Worm (Caenorhabditis elegans): Measurements from ENCODE around the gene gpd-1.

DNA sequence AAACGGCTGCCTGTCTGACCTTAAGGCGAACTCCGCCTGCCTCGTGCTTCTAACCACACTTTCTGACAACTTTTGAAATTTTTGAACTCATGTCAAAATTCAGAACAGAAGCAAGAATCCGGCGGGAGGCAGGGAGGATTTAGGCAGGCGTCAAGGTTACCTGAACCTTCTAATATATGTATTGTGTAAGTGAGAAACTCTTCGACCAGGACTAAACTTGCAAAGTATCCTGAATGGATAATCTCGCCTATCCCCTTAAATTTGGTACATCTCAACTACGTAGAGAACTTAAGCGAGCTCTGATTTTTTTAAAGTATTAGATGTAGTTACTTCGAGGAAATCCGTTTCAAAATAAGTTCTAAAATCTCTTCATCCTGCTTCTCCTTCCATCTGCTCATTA, 17.1 kb downstream of the gpd-1 start, which contains the start of gene E04D5.5:
- TF ChIP-seq pax-1 (tag; optimal IDR thresholded peaks at IDR 0.05) = no peak
- no peak for TF ChIP-seq lin-11 (tag; optimal IDR thresholded peaks at IDR 0.05)
- TF ChIP-seq ets-4 (tag; optimal IDR thresholded peaks at IDR 0.05) = no peak
- no peak for TF ChIP-seq ceh-18 (tag; optimal IDR thresholded peaks at IDR 0.05)
- no peak for TF ChIP-seq ceh-22 (tag; optimal IDR thresholded peaks at IDR 0.05)
- no peak for TF ChIP-seq pha-4 (tag; optimal IDR thresholded peaks at IDR 0.05)
- TF ChIP-seq hlh-8 (tag; optimal IDR thresholded peaks at IDR 0.05) = no peak
- no peak for TF ChIP-seq dmd-4 (tag; optimal IDR thresholded peaks at IDR 0.05; ENCODE audit: borderline replicate concordance)
